Worm (Caenorhabditis elegans): ENCODE results near the gene such-1.
A peak's percentile ranks its signal among the peaks of the same experiment; 100 is the strongest.

such-1 gene

DNA sequence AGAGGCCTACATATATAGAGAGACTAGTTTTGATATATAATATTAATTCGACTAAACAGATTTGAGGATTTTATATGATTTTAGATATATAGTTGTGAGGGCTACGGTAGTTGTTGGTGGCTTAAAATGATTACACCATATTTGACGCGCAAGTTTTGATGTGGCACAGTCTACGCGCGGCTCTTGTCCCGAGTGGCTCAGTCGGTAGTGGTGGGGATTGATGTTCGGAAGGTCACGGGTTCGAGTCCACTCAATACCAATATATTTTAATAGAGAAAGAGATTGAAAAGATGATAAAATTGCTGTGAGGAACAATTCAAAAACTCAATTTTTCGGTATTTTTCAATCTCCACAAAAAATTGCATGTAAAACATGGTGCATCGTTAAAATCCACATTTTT is 50.7 kb downstream of the such-1 start:
- TF ChIP-seq nhr-85 (tag): peak; percentile 11
- no peak for TF ChIP-seq unc-130 (tag; optimal IDR thresholded peaks at IDR 0.05)

DNA sequence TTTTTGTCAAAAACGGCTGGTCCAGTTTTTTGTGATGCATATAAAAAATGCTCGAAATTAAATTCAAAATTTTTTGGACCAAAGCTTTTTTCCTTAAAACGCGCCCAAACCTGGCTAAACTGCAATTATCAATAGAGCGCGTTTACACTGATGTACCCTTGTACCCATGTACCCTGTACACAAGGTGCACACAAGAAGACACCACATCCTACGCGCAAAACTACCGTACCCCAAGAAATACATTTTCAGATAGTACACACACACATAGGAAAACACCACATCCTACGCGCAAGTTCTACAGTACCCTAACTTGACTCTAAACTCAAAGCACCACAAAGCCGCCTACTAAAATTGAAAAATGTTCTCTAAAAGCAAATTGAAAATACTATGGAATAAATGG is 52.2 kb downstream of the such-1 start:
- TF ChIP-seq nhr-12 (tag; optimal IDR thresholded peaks at IDR 0.05) (no peak), lsy-2 (tag; optimal IDR thresholded peaks at IDR 0.05) (peak; percentile 13 to 89), F16B12.6 (tag; optimal IDR thresholded peaks at IDR 0.05) (peak; percentile 44)

DNA sequence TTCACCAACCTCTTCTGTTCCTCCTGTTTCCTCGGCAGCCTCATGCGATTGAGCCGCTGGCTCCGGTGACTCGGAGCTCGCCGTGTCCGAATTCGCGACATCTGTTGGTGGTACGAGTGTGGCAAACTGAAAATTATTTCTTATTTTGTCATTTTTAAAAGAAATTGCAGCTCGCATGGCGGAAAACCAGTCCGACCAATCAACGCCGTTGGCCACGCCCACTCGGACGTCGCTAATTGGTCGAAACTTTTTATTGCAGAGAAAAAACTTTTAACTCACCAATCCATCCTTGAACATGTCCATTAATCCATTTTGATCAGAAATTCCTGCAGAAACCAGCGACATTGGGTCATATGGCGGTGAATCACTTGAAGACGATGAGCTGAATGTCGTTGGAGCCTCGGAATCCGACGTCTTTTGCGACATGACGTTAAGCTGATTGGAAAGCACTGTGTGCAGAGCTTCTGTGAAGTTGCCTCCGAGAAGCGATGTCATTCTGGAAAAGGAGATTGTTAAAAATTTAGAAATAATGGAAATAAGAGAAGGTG is 53.2 kb downstream of the such-1 start, which contains the start of gene bed-2:
Gene bed-2, minus strand, starts transcription at position 498 of the 548 bp plus-strand sequence.
- TF ChIP-seq C34B4.2 (tag; optimal IDR thresholded peaks at IDR 0.05) (no peak), efl-3 (GFP tag; optimal IDR thresholded peaks at IDR 0.05) (no peak), lin-39 (tag; optimal IDR thresholded peaks at IDR 0.05) (no peak), xbp-1 (tag; optimal IDR thresholded peaks at IDR 0.05) (no peak), fos-1 (tag; optimal IDR thresholded peaks at IDR 0.05) (no peak), elt-2 (tag; optimal IDR thresholded peaks at IDR 0.05) (no peak), irx-1 (tag; optimal IDR thresholded peaks at IDR 0.05) (no peak), swsn-7 (tag; optimal IDR thresholded peaks at IDR 0.05) (no peak), mep-1 (tag; optimal IDR thresholded peaks at IDR 0.05) (no peak), unc-86 (tag; optimal IDR thresholded peaks at IDR 0.05) (no peak), lin-35 (GFP tag; optimal IDR thresholded peaks at IDR 0.05) (no peak), rnt-1 (tag; optimal IDR thresholded peaks at IDR 0.05) (no peak), dpl-1 (GFP tag; optimal IDR thresholded peaks at IDR 0.05) (no peak), isw-1 (GFP tag; IDR thresholded peaks at IDR 0.05) (no peak), grh-1 (GFP tag; IDR thresholded peaks at IDR 0.05) (no peak), lir-3 (tag; optimal IDR thresholded peaks at IDR 0.05; ENCODE audit: poor library complexity) (no peak)

DNA sequence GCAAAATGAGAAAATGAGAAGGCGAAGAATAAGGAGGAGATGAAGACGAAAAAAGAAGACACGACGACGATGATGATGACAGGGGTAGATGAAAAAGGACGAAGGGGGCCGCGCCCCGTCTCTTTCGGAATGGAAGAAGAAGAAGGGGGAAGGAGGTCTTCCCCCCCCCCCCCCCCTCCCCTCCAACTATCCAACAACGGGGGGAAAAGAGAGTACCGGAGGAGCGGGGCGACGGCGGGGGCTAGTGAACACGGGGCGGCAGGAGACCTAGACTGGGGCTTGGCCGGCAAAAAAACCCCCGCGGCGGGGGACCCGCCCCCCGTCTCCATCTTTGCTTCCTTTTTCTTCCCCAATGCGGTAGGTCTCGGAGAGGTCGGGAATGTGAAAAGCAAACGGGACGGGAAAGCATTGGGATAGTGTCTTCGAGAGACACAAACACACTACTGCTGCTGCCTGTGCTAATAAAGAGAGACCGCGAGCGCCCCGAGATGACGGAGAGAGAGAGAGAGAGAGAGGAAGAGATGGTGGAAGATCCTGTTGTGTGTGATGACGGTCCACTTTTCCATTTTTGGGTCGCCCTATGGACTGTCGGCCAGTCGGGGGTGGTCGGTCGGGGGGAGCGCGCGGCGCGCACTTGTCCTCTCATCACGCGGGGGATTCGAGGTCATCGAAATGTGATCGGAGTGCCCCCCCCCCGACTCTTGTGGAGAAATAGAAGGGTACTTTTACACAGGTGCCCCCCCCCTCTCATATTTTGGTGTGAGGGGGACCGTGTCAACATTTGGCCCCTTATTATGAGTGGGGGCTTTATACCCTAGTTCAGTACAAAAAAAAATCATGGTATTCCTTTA is 55.7 kb downstream of the such-1 start:
- TF ChIP-seq nhr-85 (tag) (peak; percentile 68), nhr-77 (tag; optimal IDR thresholded peaks at IDR 0.05) (peak; percentile 13), lin-14 (GFP tag; optimal IDR thresholded peaks at IDR 0.05) (peak; percentile 55), efl-1 (optimal IDR thresholded peaks at IDR 0.05) (no peak), efl-1 (GFP tag; optimal IDR thresholded peaks at IDR 0.05 in 1 of 2) (peak in 1 of 2 experiments; percentile 90), xbp-1 (tag; optimal IDR thresholded peaks at IDR 0.05) (no peak), snpc-4 (tag; optimal IDR thresholded peaks at IDR 0.05) (no peak), F16B12.6 (tag; optimal IDR thresholded peaks at IDR 0.05) (no peak), nhr-11 (tag; optimal IDR thresholded peaks at IDR 0.05) (no peak), hlh-4 (tag; optimal IDR thresholded peaks at IDR 0.05) (no peak), efl-3 (GFP tag; optimal IDR thresholded peaks at IDR 0.05) (no peak), isw-1 (GFP tag; IDR thresholded peaks at IDR 0.05) (no peak), sox-4 (tag; optimal IDR thresholded peaks at IDR 0.05) (no peak), C04F5.9 (tag; optimal IDR thresholded peaks at IDR 0.05) (no peak), unc-98 (GFP tag; IDR thresholded peaks at IDR 0.05) (no peak), ceh-90 (tag; optimal IDR thresholded peaks at IDR 0.05) (no peak), nhr-20 (tag; optimal IDR thresholded peaks at IDR 0.05) (no peak), ceh-8 (GFP tag; optimal IDR thresholded peaks at IDR 0.05) (peak; percentile 93), ceh-82 (tag; optimal IDR thresholded peaks at IDR 0.05) (peak in 2 of 3 experiments; percentile 22 to 26), dsc-1 (tag; optimal IDR thresholded peaks at IDR 0.05) (no peak), Y116A8C.19 (tag; optimal IDR thresholded peaks at IDR 0.05; ENCODE audit: borderline replicate concordance) (no peak)

Data from whole organism, L1 larva.